Fruit fly (Drosophila melanogaster): ENCODE measurements around the gene CG33189.

The CG33189 gene

dm6 chr3R:8780689-8781088 lies at the start of gene CG33189:
CG33189 (minus strand) TSS chr3R:8780789.
- no peak for TF ChIP-seq jigr1 (GFP tag; IDR thresholded peaks at IDR 0.05)
- no peak for TF ChIP-seq CG2120 (GFP tag; optimal IDR thresholded peaks at IDR 0.05)
- TF ChIP-seq run (tag; optimal IDR thresholded peaks at IDR 0.05), result no peak
- TF ChIP-seq CG10654 (GFP tag; optimal IDR thresholded peaks at IDR 0.05), result no peak
- no peak for TF ChIP-seq trem (tag; optimal IDR thresholded peaks at IDR 0.05)
- TF ChIP-seq mam (GFP tag; optimal IDR thresholded peaks at IDR 0.05), result no peak
- TF ChIP-seq insv (GFP tag; optimal IDR thresholded peaks at IDR 0.05), result no peak
- no peak for TF ChIP-seq Mrtf (GFP tag; IDR thresholded peaks at IDR 0.05)
- TF ChIP-seq tll (GFP tag; optimal IDR thresholded peaks at IDR 0.05), result no peak
- TF ChIP-seq CrebB (tag; optimal IDR thresholded peaks at IDR 0.05), result no peak
- TF ChIP-seq gcm (GFP tag; optimal IDR thresholded peaks at IDR 0.05), result no peak
- TF ChIP-seq en (GFP tag; optimal IDR thresholded peaks at IDR 0.05), result no peak
- TF ChIP-seq B-H2 (GFP tag; optimal IDR thresholded peaks at IDR 0.05), result no peak
- no peak for TF ChIP-seq Sry-δ (GFP tag; optimal IDR thresholded peaks at IDR 0.05)
- TF ChIP-seq CHES-1-like (GFP tag; optimal IDR thresholded peaks at IDR 0.05), result no peak
- no peak for TF ChIP-seq Atf6 (GFP tag; IDR thresholded peaks at IDR 0.05)
- no peak for TF ChIP-seq Kr (GFP tag; optimal IDR thresholded peaks at IDR 0.05)

- TF ChIP-seq CG4328 (GFP tag; optimal IDR thresholded peaks at IDR 0.05), result peak; percentile 19
- no peak for TF ChIP-seq Lpt (GFP tag; optimal IDR thresholded peaks at IDR 0.05)
- TF ChIP-seq CG17829 (tag; optimal IDR thresholded peaks at IDR 0.05), result peak; percentile 53
- TF ChIP-seq CG10959 (GFP tag; IDR thresholded peaks at IDR 0.05), result no peak
- TF ChIP-seq CG17361 (GFP tag; IDR thresholded peaks at IDR 0.05), result no peak; the same call in 1 of the 3 replicates
- TF ChIP-seq Hmr (GFP tag; optimal IDR thresholded peaks at IDR 0.05), result no peak
- no peak for TF ChIP-seq cato (GFP tag; optimal IDR thresholded peaks at IDR 0.05; ENCODE audit: borderline replicate concordance)
- no peak for TF ChIP-seq CG17328 (GFP tag; IDR thresholded peaks at IDR 0.05)
- TF ChIP-seq salm (tag; optimal IDR thresholded peaks at IDR 0.05), result peak; percentile 16
- TF ChIP-seq CG33557 (GFP tag; optimal IDR thresholded peaks at IDR 0.05), result peak; percentile 36
- peak; percentile 39 for TF ChIP-seq lbe (GFP tag; optimal IDR thresholded peaks at IDR 0.05)
- TF ChIP-seq CG11723 (GFP tag; optimal IDR thresholded peaks at IDR 0.05), result no peak
- TF ChIP-seq CG11085 (GFP tag; IDR thresholded peaks at IDR 0.05), result no peak
- peak; percentile 56 for TF ChIP-seq CG2712 (tag; optimal IDR thresholded peaks at IDR 0.05)
- no peak for TF ChIP-seq CG16815 (GFP tag; optimal IDR thresholded peaks at IDR 0.05)
- peak; percentile 32; the same call in 1 of the 2 replicates for TF ChIP-seq E2f2 (GFP tag; IDR thresholded peaks at IDR 0.05)
- TF ChIP-seq klu (GFP tag; IDR thresholded peaks at IDR 0.05), result no peak
- no peak for TF ChIP-seq ac (GFP tag; optimal IDR thresholded peaks at IDR 0.05)
- TF ChIP-seq tio (GFP tag; optimal IDR thresholded peaks at IDR 0.05), result no peak
- TF ChIP-seq cg (GFP tag; optimal IDR thresholded peaks at IDR 0.05), result no peak
- no peak for TF ChIP-seq gro (GFP tag; optimal IDR thresholded peaks at IDR 0.05)
- no peak for TF ChIP-seq slp2 (GFP tag; optimal IDR thresholded peaks at IDR 0.05)
- TF ChIP-seq wor (GFP tag; IDR thresholded peaks at IDR 0.05), result no peak
- TF ChIP-seq CG4617 (GFP tag; optimal IDR thresholded peaks at IDR 0.05; ENCODE audit: borderline replicate concordance), result peak; percentile 62
- TF ChIP-seq nmo (GFP tag; optimal IDR thresholded peaks at IDR 0.05), result no peak
- TF ChIP-seq dysf (GFP tag; IDR thresholded peaks at IDR 0.05), result no peak
- no peak for TF ChIP-seq CG2199 (GFP tag; IDR thresholded peaks at IDR 0.05)
- no peak for TF ChIP-seq zen (tag; optimal IDR thresholded peaks at IDR 0.05)
- TF ChIP-seq CG6683 (GFP tag; optimal IDR thresholded peaks at IDR 0.05), result no peak
- no peak for TF ChIP-seq CG13624 (GFP tag; optimal IDR thresholded peaks at IDR 0.05)
- no peak for TF ChIP-seq CG8765 (GFP tag; IDR thresholded peaks at IDR 0.05)
- no peak for TF ChIP-seq CG4854 (GFP tag; optimal IDR thresholded peaks at IDR 0.05)
- no peak for TF ChIP-seq Asciz (GFP tag; optimal IDR thresholded peaks at IDR 0.05)
Observed at dm6 chr3R:8823761-8824499, 43.3 kb upstream of the CG33189 start, which contains the start of the genes IscU and CG8379. IscU (minus strand) TSS chr3R:8824177. CG8379 (plus strand) TSS chr3R:8824411.

Measured in whole organism, embryonic.